Fruit fly (Drosophila melanogaster) whole organism, embryonic: ENCODE data around the gene Nxf3.
A peak's percentile ranks its signal among the peaks of the same experiment; 100 is the strongest.

Experiments
- Bteb2 ChIP-seq: fragments of 200-800 bp; sonication (Bioruptor generic); optimal IDR thresholded peaks from 2 replicates; lab custom pipeline; 2016; ENCODE audit warnings: missing biosample characterization, missing genetic modification characterization
- CG11456 ChIP-seq: fragments of 200-800 bp; sonication (Bioruptor generic); IDR thresholded peaks from 3 replicates; pipeline ENCODE4 v1.3.6; 2022; ENCODE audit warnings: missing biosample characterization, missing genetic modification characterization
- CG11723 ChIP-seq: fragments of 200-800 bp; sonication (Bioruptor generic); optimal IDR thresholded peaks from 2 replicates; lab custom pipeline; 2017; ENCODE audit warnings: missing biosample characterization, mild to moderate bottlenecking, missing genetic modification characterization
- CG17359 ChIP-seq: fragments of 200-800 bp; sonication (Bioruptor generic); optimal IDR thresholded peaks from 3 replicates; lab custom pipeline; 2018; ENCODE audit warnings: missing biosample characterization, mild to moderate bottlenecking, missing genetic modification characterization, moderate library complexity
- CG2678 ChIP-seq: fragments of 200-800 bp; sonication (Bioruptor generic); optimal IDR thresholded peaks from 3 replicates; lab custom pipeline; 2019; ENCODE audit warnings: missing biosample characterization, mild to moderate bottlenecking, missing genetic modification characterization, moderate library complexity
- CG2712 ChIP-seq: fragments of 200-800 bp; optimal IDR thresholded peaks from 3 replicates; lab custom pipeline; 2019; ENCODE audit warnings: missing biosample characterization, mild to moderate bottlenecking, missing genetic modification characterization, moderate library complexity
- CG30431 ChIP-seq: fragments of 200-800 bp; sonication (Bioruptor generic); optimal IDR thresholded peaks from 2 replicates; lab custom pipeline; 2017; ENCODE audit warnings: missing biosample characterization, missing genetic modification characterization
- CG32532 ChIP-seq: fragments of 200-800 bp; sonication (Bioruptor generic); IDR thresholded peaks from 2 replicates; pipeline ENCODE4 v1.3.6; 2022; ENCODE audit warnings: missing biosample characterization, missing genetic modification characterization
- CG32767 ChIP-seq: fragments of 200-800 bp; sonication (Bioruptor generic); IDR thresholded peaks from 2 replicates; pipeline ENCODE4 v1.3.6; 2022; ENCODE audit warnings: missing biosample characterization, missing genetic modification characterization
- CG3281 ChIP-seq: fragments of 200-800 bp; sonication (Bioruptor generic); optimal IDR thresholded peaks from 3 replicates; lab custom pipeline; 2017; ENCODE audit warnings: missing biosample characterization, mild to moderate bottlenecking, missing genetic modification characterization
- CG33213 ChIP-seq: fragments of 200-800 bp; sonication (Bioruptor generic); optimal IDR thresholded peaks from 3 replicates; lab custom pipeline; 2016; ENCODE audit warnings: missing biosample characterization, missing genetic modification characterization
- CG34422 ChIP-seq: fragments of 200-800 bp; sonication (Bioruptor generic); IDR thresholded peaks from 3 replicates; pipeline ENCODE4 v1.3.6; 2022; ENCODE audit warnings: missing biosample characterization, missing genetic modification characterization
- CG3995 ChIP-seq: fragments of 200-800 bp; sonication (Bioruptor generic); optimal IDR thresholded peaks from 3 replicates; lab custom pipeline; 2016; ENCODE audit warnings: missing biosample characterization, missing genetic modification characterization
- CG6813 ChIP-seq: fragments of 200-800 bp; sonication (Bioruptor generic); optimal IDR thresholded peaks from 2 replicates; lab custom pipeline; 2017; ENCODE audit warnings: missing biosample characterization, missing genetic modification characterization, mild to moderate bottlenecking, moderate library complexity, missing genetic modification reagents
- CG7745 ChIP-seq: fragments of 200-800 bp; sonication (Bioruptor generic); optimal IDR thresholded peaks from 2 replicates; lab custom pipeline; 2018; ENCODE audit warnings: missing biosample characterization, mild to moderate bottlenecking, missing genetic modification characterization, moderate library complexity
- CG8359 ChIP-seq: fragments of 200-800 bp; sonication (Bioruptor generic); optimal IDR thresholded peaks from 2 replicates; lab custom pipeline; 2017; ENCODE audit warnings: missing biosample characterization, mild to moderate bottlenecking, missing genetic modification characterization, borderline replicate concordance
- CG8478 ChIP-seq: fragments of >200 bp; optimal IDR thresholded peaks from 2 replicates; lab custom pipeline; 2018
- CG9215 ChIP-seq: fragments of 200-800 bp; sonication (Bioruptor generic); IDR thresholded peaks from 2 replicates; pipeline ENCODE4 v1.3.6; 2022; ENCODE audit warnings: missing biosample characterization, missing genetic modification characterization
- CG9437 ChIP-seq: fragments of 200-800 bp; sonication (Bioruptor generic); optimal IDR thresholded peaks from 2 replicates; lab custom pipeline; 2018; ENCODE audit warnings: missing biosample characterization, mild to moderate bottlenecking, missing genetic modification characterization
- CG9932 ChIP-seq: fragments of 200-800 bp; sonication (Bioruptor generic); IDR thresholded peaks from 2 replicates; pipeline ENCODE4 v1.3.6; 2022; ENCODE audit warnings: missing biosample characterization, missing genetic modification characterization
- Chrac-16 ChIP-seq: fragments of 200-800 bp; sonication (Bioruptor generic); optimal IDR thresholded peaks from 3 replicates; lab custom pipeline; 2016; ENCODE audit warnings: missing biosample characterization, missing genetic modification characterization
- D19B ChIP-seq: fragments of 200-800 bp; sonication (Bioruptor generic); optimal IDR thresholded peaks from 2 replicates; lab custom pipeline; 2017; ENCODE audit warnings: missing biosample characterization, mild to moderate bottlenecking, missing genetic modification characterization
- Dip3 ChIP-seq: fragments of 200-800 bp; sonication (Bioruptor generic); optimal IDR thresholded peaks from 3 replicates; lab custom pipeline; 2016; ENCODE audit warnings: missing biosample characterization, missing genetic modification characterization
- Drgx ChIP-seq: fragments of 200-800 bp; sonication (Bioruptor generic); IDR thresholded peaks from 2 replicates; pipeline ENCODE4 v1.3.6; 2022; ENCODE audit warnings: missing biosample characterization, missing genetic modification characterization
- Hand ChIP-seq: fragments of 200-800 bp; sonication (Bioruptor generic); optimal IDR thresholded peaks from 2 replicates; lab custom pipeline; 2017; ENCODE audit warnings: mild to moderate bottlenecking, missing biosample characterization, missing genetic modification reagents, missing genetic modification characterization
- Hmr ChIP-seq: fragments of 200-800 bp; sonication (Bioruptor generic); optimal IDR thresholded peaks from 3 replicates; lab custom pipeline; 2017; ENCODE audit warnings: mild to moderate bottlenecking, missing biosample characterization, missing genetic modification reagents, missing genetic modification characterization
- Hmx ChIP-seq: fragments of 200-800 bp; sonication (Bioruptor generic); optimal IDR thresholded peaks from 2 replicates; lab custom pipeline; 2016; ENCODE audit warnings: missing biosample characterization, missing genetic modification characterization
- Neu2 ChIP-seq: fragments of 200-800 bp; sonication (Bioruptor generic); optimal IDR thresholded peaks from 3 replicates; lab custom pipeline; 2016; ENCODE audit warnings: missing biosample characterization, missing genetic modification characterization, borderline replicate concordance
- Pdp1 ChIP-seq, 2 experiments: fragments of 200-800 bp; sonication (Bioruptor generic); optimal IDR thresholded peaks; 3 replicates each; lab custom pipeline; 2016; ENCODE audit warnings: missing biosample characterization in 2 of 2, missing genetic modification characterization in 2 of 2, mild to moderate bottlenecking in 1 of 2, moderate library complexity in 1 of 2
- Sin3A ChIP-seq: fragments of >200 bp; optimal IDR thresholded peaks from 2 replicates; lab custom pipeline; 2018
- Sox100B ChIP-seq: fragments of 200-800 bp; sonication (Bioruptor generic); optimal IDR thresholded peaks from 3 replicates; lab custom pipeline; 2018; ENCODE audit warnings: missing biosample characterization, mild to moderate bottlenecking, missing genetic modification characterization
- bab2 ChIP-seq: fragments of 200-800 bp; sonication (Bioruptor generic); optimal IDR thresholded peaks from 2 replicates; lab custom pipeline; 2016; ENCODE audit warnings: missing biosample characterization, missing genetic modification characterization
- emc ChIP-seq: fragments of 200-800 bp; sonication (Bioruptor generic); optimal IDR thresholded peaks from 2 replicates; lab custom pipeline; 2016; ENCODE audit warnings: missing biosample characterization, missing genetic modification characterization
- eyg ChIP-seq: fragments of 200-800 bp; sonication (Bioruptor generic); optimal IDR thresholded peaks from 3 replicates; lab custom pipeline; 2016; ENCODE audit warnings: missing biosample characterization, missing genetic modification characterization
- gem ChIP-seq: fragments of 200-800 bp; sonication (Bioruptor generic); optimal IDR thresholded peaks from 2 replicates; lab custom pipeline; 2019; ENCODE audit warnings: missing biosample characterization, mild to moderate bottlenecking, missing genetic modification characterization, moderate library complexity
- kni ChIP-seq: fragments of 200-800 bp; sonication (Bioruptor generic); optimal IDR thresholded peaks from 3 replicates; lab custom pipeline; 2017; ENCODE audit warnings: mild to moderate bottlenecking, missing biosample characterization, missing genetic modification reagents, missing genetic modification characterization
- mld ChIP-seq: fragments of 200-800 bp; sonication (Bioruptor generic); IDR thresholded peaks from 3 replicates; pipeline ENCODE4 v1.3.6; 2022; ENCODE audit warnings: missing biosample characterization, missing genetic modification characterization; ENCODE audit not compliant: partially characterized antibody
- nom ChIP-seq: fragments of 200-800 bp; sonication (Bioruptor generic); optimal IDR thresholded peaks from 2 replicates; lab custom pipeline; 2017; ENCODE audit warnings: missing biosample characterization, missing genetic modification characterization, mild to moderate bottlenecking, moderate library complexity, missing genetic modification reagents
- phol ChIP-seq: fragments of 200-800 bp; sonication (Bioruptor generic); optimal IDR thresholded peaks from 3 replicates; lab custom pipeline; 2018; ENCODE audit warnings: missing biosample characterization, mild to moderate bottlenecking, missing genetic modification characterization, moderate library complexity
- prd ChIP-seq, 3 experiments: fragments of >200 bp in 2 of 3; fragments of 200-800 bp in 1 of 3; sonication (Bioruptor generic) in 1 of 3; optimal IDR thresholded peaks in 2 of 3; IDR thresholded peaks in 1 of 3; 2 replicates in 2 of 3; 3 replicates in 1 of 3; pipeline versions ENCODE4 v1.3.6 to Lab custom; 2017 to 2022; ENCODE audit warnings: missing biosample characterization in 1 of 3, missing genetic modification characterization in 1 of 3
- sens ChIP-seq: fragments of 200-800 bp; sonication (Bioruptor generic); peaks from one replicate; lab custom pipeline; 2016; ENCODE audit warnings: missing biosample characterization, missing genetic modification characterization
- slbo ChIP-seq: fragments of 200-800 bp; sonication (Bioruptor generic); IDR thresholded peaks from 2 replicates; pipeline ENCODE4 v1.3.6; 2022; ENCODE audit warnings: missing biosample characterization, missing genetic modification characterization
- sqz ChIP-seq: fragments of 200-800 bp; sonication (Bioruptor generic); optimal IDR thresholded peaks from 3 replicates; lab custom pipeline; 2018; ENCODE audit warnings: missing biosample characterization, mild to moderate bottlenecking, missing genetic modification characterization
- sug ChIP-seq: fragments of 200-800 bp; optimal IDR thresholded peaks from 2 replicates; lab custom pipeline; 2019; ENCODE audit warnings: missing biosample characterization, mild to moderate bottlenecking, missing genetic modification characterization, moderate library complexity
- trem ChIP-seq: fragments of 200-800 bp; optimal IDR thresholded peaks from 3 replicates; lab custom pipeline; 2019; ENCODE audit warnings: missing biosample characterization, mild to moderate bottlenecking, missing genetic modification characterization, moderate library complexity
- zfh1 ChIP-seq: fragments of 200-800 bp; sonication (Bioruptor generic); IDR thresholded peaks from 3 replicates; pipeline ENCODE4 v1.3.6; 2022; ENCODE audit warnings: missing biosample characterization, missing genetic modification characterization

Gene Nxf3

DNA sequence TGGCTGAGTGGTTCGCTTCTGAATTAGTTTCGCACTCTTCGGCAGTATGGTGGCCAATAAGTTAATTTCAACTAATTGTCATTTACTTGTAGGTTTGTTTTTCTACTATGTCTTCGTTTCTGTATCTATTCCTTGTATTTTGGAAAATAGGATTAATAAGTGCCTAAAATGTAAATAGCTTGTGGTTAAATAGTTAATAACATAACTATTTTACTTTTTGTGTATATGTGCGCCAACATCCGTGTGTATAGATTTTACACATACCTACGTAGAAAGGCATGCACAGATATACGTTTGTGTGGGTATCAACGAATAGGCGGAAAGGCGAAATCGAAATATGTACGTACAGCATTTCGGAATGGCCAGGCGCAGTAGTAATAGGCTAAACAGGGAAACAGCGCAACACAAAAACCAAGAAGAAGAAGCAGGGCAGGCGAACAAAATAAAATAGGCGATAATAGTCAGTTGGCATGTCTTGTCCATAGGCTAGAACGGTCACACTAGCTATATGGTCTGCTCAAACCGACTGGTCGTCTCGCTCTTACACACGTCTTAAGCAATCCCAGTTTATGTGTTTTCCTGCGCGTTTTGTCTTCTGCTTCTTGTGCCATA is 37.6 kb downstream of the Nxf3 start (continued):
- TF ChIP-seq CG11456 (GFP tag; lab: Robert Waterston, UW), result no peak
- no peak for TF ChIP-seq CG3995
- TF ChIP-seq eyg (GFP tag; lab: Kevin White, UChicago), result no peak
- TF ChIP-seq CG6813 (GFP tag; lab: Kevin White, UChicago), result no peak

DNA sequence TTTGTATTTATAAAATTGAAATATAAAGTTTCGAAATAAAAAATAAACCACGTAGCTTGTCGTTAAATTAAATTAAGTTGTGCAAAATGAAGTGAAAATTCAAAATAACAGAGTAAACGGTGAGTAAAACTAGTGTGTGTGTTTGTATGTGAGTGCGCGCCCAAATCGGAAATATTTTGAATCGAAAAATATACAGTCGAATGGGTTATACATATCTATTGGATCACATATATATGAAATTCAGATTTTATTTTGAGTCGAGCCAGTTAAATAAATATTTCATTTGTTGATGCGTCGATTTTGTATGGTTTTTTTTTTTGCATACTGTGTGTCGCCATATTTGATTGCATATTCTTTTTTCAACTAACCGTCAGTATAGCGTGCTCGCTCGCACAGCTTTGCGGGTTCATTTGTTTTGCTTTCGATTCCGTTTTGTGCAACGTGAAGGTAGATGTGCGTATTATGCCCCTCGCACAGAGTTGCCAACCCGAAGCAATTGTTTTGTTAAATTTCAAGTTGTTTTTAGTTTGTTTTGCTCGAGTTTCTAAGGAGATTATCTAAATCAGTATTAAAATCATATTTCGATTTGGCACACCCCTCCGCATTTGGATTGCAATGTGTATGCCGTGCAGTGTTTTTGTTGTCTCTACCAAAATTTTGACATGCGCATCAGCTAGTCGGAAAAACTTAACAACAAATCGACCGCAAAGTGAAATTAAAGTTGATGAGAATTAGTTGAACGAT is 38.5 kb downstream of the Nxf3 start:
- TF ChIP-seq CG8359 (GFP tag; lab: Kevin White, UChicago) (no peak), CG9215 (GFP tag; lab: Robert Waterston, UW) (peak; percentile 60; the same call in 1 of the 2 replicates), CG8478 (no peak), phol (peak; percentile 98), CG9437 (GFP tag; lab: Kevin White, UChicago) (peak; percentile 93), CG32532 (GFP tag; lab: Robert Waterston, UW) (0 out of 2 replicates have a peak, but pooled peaks have one; percentile 5), sens (peak; percentile 88), trem (tag; lab: Kevin White, UChicago) (peak; percentile 65), CG7745 (tag; lab: Kevin White, UChicago) (no peak), Sox100B (GFP tag; lab: Kevin White, UChicago) (peak; percentile 3), CG30431 (no peak), Drgx (GFP tag; lab: Robert Waterston, UW) (0 out of 2 replicates have a peak, but pooled peaks have one; percentile 21), CG34422 (GFP tag; lab: Robert Waterston, UW) (0 out of 3 replicates have a peak, but pooled peaks have one; percentile 14), Sin3A (lab: Kevin White, UChicago) (peak; percentile 11), CG33213 (no peak), CG11723 (no peak), Neu2 (peak; percentile 33), sqz (GFP tag; lab: Kevin White, UChicago) (peak; percentile 78), nom (GFP tag; lab: Kevin White, UChicago) (peak; percentile 37), slbo (peak; percentile 20; the same call in 1 of the 2 replicates), zfh1 (GFP tag; lab: Robert Waterston, UW) (0 out of 3 replicates have a peak, but pooled peaks have one; percentile 10), Chrac-16 (no peak), sug (peak; percentile 21), CG2678 (tag; lab: Kevin White, UChicago) (peak; percentile 21), CG17359 (peak; percentile 26), Pdp1 (GFP tag; optimal IDR thresholded peaks at IDR 0.05; lab: Kevin White, UChicago) (peak in 1 of 2 experiments; percentile 44), emc (GFP tag; lab: Kevin White, UChicago) (no peak), Dip3 (peak; percentile 31), CG32767 (GFP tag; lab: Robert Waterston, UW) (peak; percentile 52; the same call in 1 of the 2 replicates), bab2 (GFP tag; lab: Kevin White, UChicago) (no peak), Bteb2 (GFP tag; lab: Kevin White, UChicago) (no peak), D19B (GFP tag; lab: Kevin White, UChicago) (peak; percentile 13), Hmx (GFP tag; lab: Kevin White, UChicago) (no peak), kni (peak; percentile 18), gem (tag; lab: Kevin White, UChicago) (peak; percentile 33), mld (GFP tag; lab: Robert Waterston, UW) (no peak), Hand (GFP tag; lab: Kevin White, UChicago) (no peak), CG9932 (no peak), CG3281 (GFP tag; lab: Kevin White, UChicago) (peak; percentile 27), prd (optimal IDR thresholded peaks at IDR 0.05; lab: Kevin White, UChicago) (no peak), prd (GFP tag; IDR thresholded peaks at IDR 0.05; lab: Robert Waterston, UW) (0 out of 3 replicates have a peak, but pooled peaks have one; percentile 22), Hmr (GFP tag; lab: Kevin White, UChicago) (no peak), CG2712 (tag; lab: Kevin White, UChicago) (peak; percentile 12)
